Fruit fly (Drosophila melanogaster) whole organism, pupa: ENCODE results near the gene CG12439.

Source experiments
- CG10348 ChIP-seq: fragments of 200-800 bp; sonication (Bioruptor generic); IDR thresholded peaks from 2 replicates; pipeline ENCODE4 v1.3.6; 2022; ENCODE audit warnings: missing biosample characterization, missing genetic modification characterization
- CG12605 ChIP-seq: fragments of 200-800 bp; sonication (Bioruptor generic); IDR thresholded peaks from 2 replicates; pipeline ENCODE4 v1.3.6; 2022; ENCODE audit warnings: missing biosample characterization, missing genetic modification characterization
- CG13204 ChIP-seq: fragments of 200-800 bp; sonication (Bioruptor generic); optimal IDR thresholded peaks from 2 replicates; lab custom pipeline; 2018; ENCODE audit warnings: missing biosample characterization, mild to moderate bottlenecking, missing genetic modification characterization, moderate library complexity
- CG14655 ChIP-seq: fragments of 200-800 bp; sonication (Bioruptor generic); optimal IDR thresholded peaks from 3 replicates; lab custom pipeline; 2017; ENCODE audit warnings: mild to moderate bottlenecking, missing biosample characterization, missing genetic modification reagents, missing genetic modification characterization
- CG15710 ChIP-seq: fragments of 200-800 bp; sonication (Bioruptor generic); optimal IDR thresholded peaks from 2 replicates; lab custom pipeline; 2018; ENCODE audit warnings: missing biosample characterization, mild to moderate bottlenecking, missing genetic modification characterization, moderate library complexity
- CG32121 ChIP-seq: fragments of 200-800 bp; sonication (Bioruptor generic); IDR thresholded peaks from 2 replicates; pipeline ENCODE4 v1.3.6; 2022; ENCODE audit warnings: missing biosample characterization, missing genetic modification characterization
- CG34367 ChIP-seq: fragments of 200-800 bp; sonication (Bioruptor generic); optimal IDR thresholded peaks from 2 replicates; lab custom pipeline; 2018; ENCODE audit warnings: missing biosample characterization, mild to moderate bottlenecking, missing genetic modification characterization
- CG4496 ChIP-seq: fragments of 200-800 bp; sonication (Bioruptor generic); IDR thresholded peaks from 3 replicates; pipeline ENCODE4 v1.3.6; 2022; ENCODE audit warnings: missing biosample characterization, missing genetic modification characterization
- CG8159 ChIP-seq: fragments of 200-800 bp; sonication (Bioruptor generic); optimal IDR thresholded peaks from 3 replicates; lab custom pipeline; 2018; ENCODE audit warnings: missing biosample characterization, mild to moderate bottlenecking, missing genetic modification characterization, moderate library complexity
- CG8301 ChIP-seq: fragments of 200-800 bp; sonication (Bioruptor generic); optimal IDR thresholded peaks from 2 replicates; lab custom pipeline; 2018; ENCODE audit warnings: missing biosample characterization, mild to moderate bottlenecking, missing genetic modification characterization
- CG9948 ChIP-seq: fragments of 200-800 bp; sonication (Bioruptor generic); optimal IDR thresholded peaks from 2 replicates; lab custom pipeline; 2018; ENCODE audit warnings: missing biosample characterization, mild to moderate bottlenecking, missing genetic modification characterization, moderate library complexity
- D1 ChIP-seq: fragments of 200-800 bp; sonication (Bioruptor generic); optimal IDR thresholded peaks from 2 replicates; lab custom pipeline; 2018; ENCODE audit warnings: missing biosample characterization, mild to moderate bottlenecking, missing genetic modification characterization, moderate library complexity
- EcR ChIP-seq: fragments of 200-800 bp; sonication (Bioruptor generic); optimal IDR thresholded peaks from 3 replicates; lab custom pipeline; 2019; ENCODE audit warnings: missing biosample characterization, missing genetic modification characterization, mild to moderate bottlenecking, moderate library complexity, missing genetic modification reagents
- Ets98B ChIP-seq: fragments of 200-800 bp; sonication (Bioruptor generic); IDR thresholded peaks from 2 replicates; pipeline ENCODE4 v1.3.6; 2022; ENCODE audit warnings: missing biosample characterization, missing genetic modification characterization
- Pif1A ChIP-seq: fragments of 200-800 bp; sonication (Bioruptor generic); optimal IDR thresholded peaks from 3 replicates; lab custom pipeline; 2016; ENCODE audit warnings: missing biosample characterization, missing genetic modification characterization
- Pif1B ChIP-seq: fragments of 200-800 bp; sonication (Bioruptor generic); optimal IDR thresholded peaks from 3 replicates; lab custom pipeline; 2016; ENCODE audit warnings: missing biosample characterization, missing genetic modification characterization
- Snoo ChIP-seq: fragments of 200-800 bp; sonication (Bioruptor generic); optimal IDR thresholded peaks from 3 replicates; lab custom pipeline; 2017; ENCODE audit warnings: missing biosample characterization, mild to moderate bottlenecking, missing genetic modification characterization, inconsistent platforms
- fd96Ca ChIP-seq: fragments of 200-800 bp; sonication (Bioruptor generic); IDR thresholded peaks from 3 replicates; pipeline ENCODE4 v1.3.6; 2022; ENCODE audit warnings: missing biosample characterization, missing genetic modification characterization
- gl ChIP-seq: fragments of 200-800 bp; sonication (Bioruptor generic); optimal IDR thresholded peaks from 2 replicates; lab custom pipeline; 2018; ENCODE audit warnings: missing biosample characterization, mild to moderate bottlenecking, missing genetic modification characterization
- rn ChIP-seq: fragments of 200-800 bp; sonication (Bioruptor generic); IDR thresholded peaks from 2 replicates; pipeline ENCODE4 v1.3.6; 2022; ENCODE audit warnings: missing biosample characterization, missing genetic modification characterization

CG12439 gene

dm6 chr2L:9076821-9077220, at the start of gene CG12439:
Gene CG12439 (plus strand): TSS chr2L:9077121.
- no peak for TF ChIP-seq CG32121 (GFP tag; lab: Robert Waterston, UW)

- TF ChIP-seq EcR (no peak), gl (tag; lab: Kevin White, UChicago) (no peak), CG10348 (no peak), CG9948 (tag; lab: Kevin White, UChicago) (no peak), CG12605 (GFP tag; lab: Robert Waterston, UW) (no peak), Pif1B (GFP tag; lab: Kevin White, UChicago) (no peak), fd96Ca (GFP tag; lab: Robert Waterston, UW) (no peak), Ets98B (GFP tag; lab: Robert Waterston, UW) (no peak), CG8301 (no peak), rn (GFP tag; lab: Robert Waterston, UW) (no peak), CG13204 (GFP tag; lab: Kevin White, UChicago) (no peak), Pif1A (no peak), CG14655 (GFP tag; lab: Kevin White, UChicago) (no peak), CG32121 (GFP tag; lab: Robert Waterston, UW) (no peak), CG34367 (tag; lab: Kevin White, UChicago) (no peak), D1 (tag; lab: Kevin White, UChicago) (no peak)
Observed at dm6 chr2L:9031736-9032135, 45.2 kb upstream of the CG12439 start, which contains the start of gene CG9582. Gene CG9582 (minus strand): TSS chr2L:9031836.

- TF ChIP-seq Snoo (tag; lab: Kevin White, UChicago): no peak
- TF ChIP-seq CG34367 (tag; lab: Kevin White, UChicago): no peak
- TF ChIP-seq gl (tag; lab: Kevin White, UChicago): no peak
- TF ChIP-seq CG8301: no peak
- no peak for TF ChIP-seq CG32121 (GFP tag; lab: Robert Waterston, UW)
- no peak for TF ChIP-seq D1 (tag; lab: Kevin White, UChicago)
Observed at dm6 chr2L:9067124-9067523, 9.8 kb upstream of the CG12439 start.

- no peak for TF ChIP-seq rn (GFP tag; lab: Robert Waterston, UW)
- no peak for TF ChIP-seq CG10348
- no peak for TF ChIP-seq CG34367 (tag; lab: Kevin White, UChicago)
- TF ChIP-seq CG12605 (GFP tag; lab: Robert Waterston, UW): no peak
- no peak for TF ChIP-seq Pif1B (GFP tag; lab: Kevin White, UChicago)
- TF ChIP-seq Ets98B (GFP tag; lab: Robert Waterston, UW): no peak
- no peak for TF ChIP-seq EcR
- no peak for TF ChIP-seq fd96Ca (GFP tag; lab: Robert Waterston, UW)
- no peak for TF ChIP-seq CG9948 (tag; lab: Kevin White, UChicago)
- TF ChIP-seq gl (tag; lab: Kevin White, UChicago): no peak
- TF ChIP-seq CG15710: no peak
- TF ChIP-seq CG32121 (GFP tag; lab: Robert Waterston, UW): no peak
Observed at dm6 chr2L:9071094-9071612, 5.8 kb upstream of the CG12439 start, which contains the start of gene DIP-zeta. Gene DIP-zeta (minus strand): TSS chr2L:9071164.

- TF ChIP-seq CG32121 (GFP tag; lab: Robert Waterston, UW): no peak
Observed at dm6 chr2L:9082750-9083149, 5.8 kb downstream of the CG12439 start.

- TF ChIP-seq Pif1A: no peak
- TF ChIP-seq CG9948 (tag; lab: Kevin White, UChicago): no peak
- no peak for TF ChIP-seq Snoo (tag; lab: Kevin White, UChicago)
- no peak for TF ChIP-seq CG34367 (tag; lab: Kevin White, UChicago)
- no peak for TF ChIP-seq rn (GFP tag; lab: Robert Waterston, UW)
- no peak for TF ChIP-seq CG14655 (GFP tag; lab: Kevin White, UChicago)
- TF ChIP-seq EcR: no peak
- no peak for TF ChIP-seq gl (tag; lab: Kevin White, UChicago)
- TF ChIP-seq fd96Ca (GFP tag; lab: Robert Waterston, UW): no peak
- TF ChIP-seq CG8159 (tag; lab: Kevin White, UChicago): no peak
- no peak for TF ChIP-seq D1 (tag; lab: Kevin White, UChicago)
- TF ChIP-seq Ets98B (GFP tag; lab: Robert Waterston, UW): no peak
- TF ChIP-seq CG4496 (GFP tag; lab: Robert Waterston, UW): no peak
Observed at dm6 chr2L:9083807-9084206, 6.9 kb downstream of the CG12439 start, which contains the start of gene Toll-4. Gene Toll-4 (plus strand): TSS chr2L:9084107.

- TF ChIP-seq CG14655 (GFP tag; lab: Kevin White, UChicago): no peak
- no peak for TF ChIP-seq EcR
- TF ChIP-seq CG8159 (tag; lab: Kevin White, UChicago): no peak
- TF ChIP-seq rn (GFP tag; lab: Robert Waterston, UW): no peak
- no peak; the same call in 2 of the 3 replicates for TF ChIP-seq CG4496 (GFP tag; lab: Robert Waterston, UW)
- TF ChIP-seq CG9948 (tag; lab: Kevin White, UChicago): no peak
- TF ChIP-seq gl (tag; lab: Kevin White, UChicago): no peak
- TF ChIP-seq CG34367 (tag; lab: Kevin White, UChicago): no peak
- TF ChIP-seq CG32121 (GFP tag; lab: Robert Waterston, UW): no peak
- TF ChIP-seq CG10348: no peak
- no peak for TF ChIP-seq CG13204 (GFP tag; lab: Kevin White, UChicago)
Observed at dm6 chr2L:9089543-9090088, 12.7 kb downstream of the CG12439 start.
